Fruit fly (Drosophila melanogaster) whole organism, embryonic: ENCODE data around the gene CG42798.

Experiments
- Abd-B ChIP-seq: fragments of 200-800 bp; sonication (Bioruptor generic); optimal IDR thresholded peaks from 2 replicates; lab custom pipeline; 2018; ENCODE audit warnings: missing biosample characterization, mild to moderate bottlenecking, missing genetic modification characterization, moderate library complexity
- Aef1 ChIP-seq: fragments of 200-800 bp; sonication (Bioruptor generic); IDR thresholded peaks from 3 replicates; pipeline ENCODE4 v1.3.6; 2022; ENCODE audit warnings: missing biosample characterization, missing genetic modification characterization
- Awh ChIP-seq: fragments of 200-800 bp; sonication (Bioruptor generic); IDR thresholded peaks from 2 replicates; pipeline ENCODE4, ENCODE4 v1.3.6; 2022; ENCODE audit warnings: missing biosample characterization, missing genetic modification characterization
- Bdp1 ChIP-seq: fragments of 200-800 bp; sonication (Bioruptor generic); optimal IDR thresholded peaks from 3 replicates; lab custom pipeline; 2016; ENCODE audit warnings: missing biosample characterization, missing genetic modification characterization
- CG10462 ChIP-seq: fragments of 200-800 bp; sonication (Bioruptor generic); optimal IDR thresholded peaks from 2 replicates; lab custom pipeline; 2016; ENCODE audit warnings: missing biosample characterization, missing genetic modification characterization
- CG11456 ChIP-seq: fragments of 200-800 bp; sonication (Bioruptor generic); IDR thresholded peaks from 3 replicates; pipeline ENCODE4 v1.3.6; 2022; ENCODE audit warnings: missing biosample characterization, missing genetic modification characterization
- CG12659 ChIP-seq: fragments of 200-800 bp; sonication (Bioruptor generic); optimal IDR thresholded peaks from 3 replicates; lab custom pipeline; 2017; ENCODE audit warnings: mild to moderate bottlenecking, missing biosample characterization, missing genetic modification reagents, missing genetic modification characterization
- CG12942 ChIP-seq: fragments of 200-800 bp; sonication (Bioruptor generic); optimal IDR thresholded peaks from 3 replicates; lab custom pipeline; 2016; ENCODE audit warnings: missing biosample characterization, missing genetic modification characterization
- CG15011 ChIP-seq: fragments of 200-800 bp; sonication (Bioruptor generic); optimal IDR thresholded peaks from 3 replicates; lab custom pipeline; 2018; ENCODE audit warnings: missing biosample characterization, mild to moderate bottlenecking, missing genetic modification characterization
- CG15601 ChIP-seq: fragments of 200-800 bp; sonication (Bioruptor generic); optimal IDR thresholded peaks from 3 replicates; lab custom pipeline; 2019; ENCODE audit warnings: missing biosample characterization, mild to moderate bottlenecking, missing genetic modification characterization, moderate library complexity
- CG15696 ChIP-seq: fragments of 200-800 bp; sonication (Bioruptor generic); optimal IDR thresholded peaks from 2 replicates; lab custom pipeline; 2019; ENCODE audit warnings: missing biosample characterization, mild to moderate bottlenecking, missing genetic modification characterization, moderate library complexity
- CG17328 ChIP-seq: fragments of 200-800 bp; sonication (Bioruptor generic); IDR thresholded peaks from 2 replicates; pipeline ENCODE4 v1.3.6; 2022; ENCODE audit warnings: missing biosample characterization, missing genetic modification characterization
- CG17361 ChIP-seq: fragments of 200-800 bp; sonication (Bioruptor generic); IDR thresholded peaks from 3 replicates; pipeline ENCODE4 v1.3.6; 2022; ENCODE audit warnings: missing biosample characterization, missing genetic modification characterization
- CG17568 ChIP-seq: fragments of 200-800 bp; sonication (Bioruptor generic); optimal IDR thresholded peaks from 2 replicates; lab custom pipeline; 2018; ENCODE audit warnings: missing biosample characterization, mild to moderate bottlenecking, missing genetic modification characterization, moderate library complexity
- CG2889 ChIP-seq: fragments of 200-800 bp; sonication (Bioruptor generic); IDR thresholded peaks from 3 replicates; pipeline ENCODE4 v1.3.6; 2022; ENCODE audit warnings: missing biosample characterization, missing genetic modification characterization
- CG31388 ChIP-seq: fragments of 200-800 bp; sonication (Bioruptor generic); optimal IDR thresholded peaks from 2 replicates; lab custom pipeline; 2016; ENCODE audit warnings: missing biosample characterization, missing genetic modification characterization
- CG32532 ChIP-seq: fragments of 200-800 bp; sonication (Bioruptor generic); IDR thresholded peaks from 2 replicates; pipeline ENCODE4 v1.3.6; 2022; ENCODE audit warnings: missing biosample characterization, missing genetic modification characterization
- CG32772 ChIP-seq: fragments of 200-800 bp; sonication (Bioruptor generic); IDR thresholded peaks from 2 replicates; pipeline ENCODE4 v1.3.6; 2022; ENCODE audit warnings: missing biosample characterization, missing genetic modification characterization
- CG3407 ChIP-seq: fragments of 200-800 bp; sonication (Bioruptor generic); optimal IDR thresholded peaks from 2 replicates; lab custom pipeline; 2018; ENCODE audit warnings: missing biosample characterization, mild to moderate bottlenecking, missing genetic modification characterization
- CG43689 ChIP-seq: fragments of 200-800 bp; sonication (Bioruptor generic); IDR thresholded peaks from 2 replicates; pipeline ENCODE4 v1.3.6; 2022; ENCODE audit warnings: missing biosample characterization, missing genetic modification characterization
- CG4707 ChIP-seq: fragments of 200-800 bp; sonication (Bioruptor generic); optimal IDR thresholded peaks from 2 replicates; lab custom pipeline; 2018; ENCODE audit warnings: missing biosample characterization, mild to moderate bottlenecking, missing genetic modification characterization, moderate library complexity
- CG5180 ChIP-seq: fragments of 200-800 bp; sonication (Bioruptor generic); optimal IDR thresholded peaks from 3 replicates; lab custom pipeline; 2017; ENCODE audit warnings: missing biosample characterization, missing genetic modification characterization, mild to moderate bottlenecking, moderate library complexity, missing genetic modification reagents
- CG6689 ChIP-seq: fragments of 200-800 bp; sonication (Bioruptor generic); IDR thresholded peaks from 2 replicates; pipeline ENCODE4 v1.3.6; 2022; ENCODE audit warnings: missing biosample characterization, missing genetic modification characterization
- CG8281 ChIP-seq: fragments of 200-800 bp; sonication (Bioruptor generic); optimal IDR thresholded peaks from 2 replicates; lab custom pipeline; 2018; ENCODE audit warnings: missing biosample characterization, mild to moderate bottlenecking, missing genetic modification characterization, moderate library complexity
- CrebB ChIP-seq: fragments of 200-800 bp; sonication (Bioruptor generic); optimal IDR thresholded peaks from 3 replicates; lab custom pipeline; 2018; ENCODE audit warnings: missing biosample characterization, mild to moderate bottlenecking, missing genetic modification characterization
- E2f1 ChIP-seq: fragments of 200-800 bp; sonication (Bioruptor generic); IDR thresholded peaks from 2 replicates; pipeline ENCODE4 v1.3.6; 2022; ENCODE audit warnings: missing biosample characterization, missing genetic modification characterization
- Fer3 ChIP-seq: fragments of 200-800 bp; sonication (Bioruptor generic); optimal IDR thresholded peaks from 2 replicates; lab custom pipeline; 2018; ENCODE audit warnings: missing biosample characterization, mild to moderate bottlenecking, missing genetic modification characterization, moderate library complexity
- Med ChIP-seq: fragments of 200-800 bp; sonication (Bioruptor generic); peaks from one replicate; lab custom pipeline; 2016; ENCODE audit warnings: missing biosample characterization, missing genetic modification characterization, mild to moderate bottlenecking, inconsistent platforms, moderate library complexity
- NC2α ChIP-seq: fragments of 200-800 bp; sonication (Bioruptor generic); optimal IDR thresholded peaks from 2 replicates; lab custom pipeline; 2016; ENCODE audit warnings: missing biosample characterization, missing genetic modification characterization
- NFAT ChIP-seq: fragments of 200-800 bp; sonication (Bioruptor generic); IDR thresholded peaks from 2 replicates; pipeline ENCODE4 v1.3.6; 2022; ENCODE audit warnings: missing biosample characterization, missing genetic modification characterization
- Rfx ChIP-seq: fragments of 200-800 bp; sonication (Bioruptor generic); IDR thresholded peaks from 2 replicates; pipeline ENCODE4 v1.3.6; 2022; ENCODE audit warnings: missing biosample characterization, missing genetic modification characterization
- Sox102F ChIP-seq: fragments of 200-800 bp; sonication (Bioruptor generic); optimal IDR thresholded peaks from 2 replicates; lab custom pipeline; 2018; ENCODE audit warnings: missing biosample characterization, mild to moderate bottlenecking, missing genetic modification characterization, moderate library complexity
- Xrp1 ChIP-seq: fragments of 200-800 bp; sonication (Bioruptor generic); IDR thresholded peaks from 2 replicates; pipeline ENCODE4 v1.3.6; 2022; ENCODE audit warnings: missing biosample characterization, missing genetic modification characterization
- ara ChIP-seq: fragments of 200-800 bp; sonication (Bioruptor generic); IDR thresholded peaks from 2 replicates; pipeline ENCODE4 v1.3.6; 2022; ENCODE audit warnings: missing biosample characterization, missing genetic modification characterization
- ato ChIP-seq: fragments of 200-800 bp; sonication (Bioruptor generic); IDR thresholded peaks from 2 replicates; pipeline ENCODE4 v1.3.6; 2022; ENCODE audit warnings: missing biosample characterization, missing genetic modification characterization; ENCODE audit not compliant: partially characterized antibody
- caup ChIP-seq: fragments of 200-800 bp; sonication (Bioruptor generic); optimal IDR thresholded peaks from 3 replicates; lab custom pipeline; 2017; ENCODE audit warnings: missing biosample characterization, mild to moderate bottlenecking, missing genetic modification characterization, moderate library complexity; ENCODE audit not compliant: severe bottlenecking
- dmrt11E ChIP-seq: fragments of 200-800 bp; sonication (Bioruptor generic); optimal IDR thresholded peaks from 3 replicates; lab custom pipeline; 2018; ENCODE audit warnings: missing biosample characterization, mild to moderate bottlenecking, missing genetic modification characterization, moderate library complexity
- dysf ChIP-seq: fragments of 200-800 bp; sonication (Bioruptor generic); IDR thresholded peaks from 3 replicates; pipeline ENCODE4 v1.3.6; 2022; ENCODE audit warnings: missing biosample characterization, missing genetic modification characterization
- eyg ChIP-seq: fragments of 200-800 bp; sonication (Bioruptor generic); optimal IDR thresholded peaks from 3 replicates; lab custom pipeline; 2016; ENCODE audit warnings: missing biosample characterization, missing genetic modification characterization
- ftz-f1 ChIP-seq: fragments of 200-800 bp; sonication (Bioruptor generic); optimal IDR thresholded peaks from 2 replicates; lab custom pipeline; 2016; ENCODE audit warnings: missing biosample characterization, missing genetic modification characterization
- gcm ChIP-seq: fragments of 200-800 bp; sonication (Bioruptor generic); optimal IDR thresholded peaks from 2 replicates; lab custom pipeline; 2019; ENCODE audit warnings: missing biosample characterization, mild to moderate bottlenecking, missing genetic modification characterization, moderate library complexity
- grau ChIP-seq: fragments of 200-800 bp; optimal IDR thresholded peaks from 3 replicates; lab custom pipeline; 2019; ENCODE audit warnings: missing biosample characterization, mild to moderate bottlenecking, missing genetic modification characterization, moderate library complexity
- ind ChIP-seq: fragments of 200-800 bp; sonication (Bioruptor generic); optimal IDR thresholded peaks from 3 replicates; lab custom pipeline; 2016; ENCODE audit warnings: missing biosample characterization, missing genetic modification characterization
- nerfin-1 ChIP-seq: fragments of 200-800 bp; sonication (Bioruptor generic); optimal IDR thresholded peaks from 3 replicates; lab custom pipeline; 2019; ENCODE audit warnings: missing biosample characterization, mild to moderate bottlenecking, missing genetic modification characterization, moderate library complexity
- oc ChIP-seq: fragments of 200-800 bp; sonication (Bioruptor generic); optimal IDR thresholded peaks from 2 replicates; lab custom pipeline; 2018; ENCODE audit warnings: missing biosample characterization, mild to moderate bottlenecking, missing genetic modification characterization, moderate library complexity
- otp ChIP-seq: fragments of 200-800 bp; sonication (Bioruptor generic); IDR thresholded peaks from 3 replicates; pipeline ENCODE4, ENCODE4 v1.3.6; 2022; ENCODE audit warnings: missing biosample characterization, missing genetic modification characterization
- sens ChIP-seq: fragments of 200-800 bp; sonication (Bioruptor generic); peaks from one replicate; lab custom pipeline; 2016; ENCODE audit warnings: missing biosample characterization, missing genetic modification characterization
- slbo ChIP-seq: fragments of 200-800 bp; sonication (Bioruptor generic); IDR thresholded peaks from 2 replicates; pipeline ENCODE4 v1.3.6; 2022; ENCODE audit warnings: missing biosample characterization, missing genetic modification characterization
- so ChIP-seq: fragments of 200-800 bp; sonication (Bioruptor generic); IDR thresholded peaks from 3 replicates; pipeline ENCODE4 v1.3.6; 2022; ENCODE audit warnings: missing biosample characterization, missing genetic modification characterization
- sob ChIP-seq: fragments of 200-800 bp; sonication (Bioruptor generic); IDR thresholded peaks from 2 replicates; pipeline ENCODE4 v1.3.6; 2022; ENCODE audit warnings: missing biosample characterization, missing genetic modification characterization
- wor ChIP-seq: fragments of 200-800 bp; sonication (Bioruptor generic); IDR thresholded peaks from 2 replicates; pipeline ENCODE4 v1.3.6; 2022; ENCODE audit warnings: missing biosample characterization, missing genetic modification characterization

Gene CG42798

dm6 chr3R:17371094-17371493, 35.4 kb upstream of the CG42798 start (continued):
- TF ChIP-seq gcm (GFP tag; lab: Kevin White, UChicago) (no peak), Rfx (GFP tag; lab: Robert Waterston, UW) (peak; percentile 62), caup (peak; percentile 26), oc (no peak), CG11456 (GFP tag; lab: Robert Waterston, UW) (no peak), nerfin-1 (tag; lab: Kevin White, UChicago) (no peak), ind (GFP tag; lab: Kevin White, UChicago) (peak; percentile 11), Aef1 (GFP tag; lab: Robert Waterston, UW) (0 out of 3 replicates have a peak, but pooled peaks have one; percentile 34), CG10462 (GFP tag; lab: Kevin White, UChicago) (no peak), NC2α (GFP tag; lab: Kevin White, UChicago) (no peak), wor (GFP tag; lab: Robert Waterston, UW) (0 out of 2 replicates have a peak, but pooled peaks have one; percentile 18), E2f1 (GFP tag; lab: Robert Waterston, UW) (peak; percentile 26; the same call in 1 of the 2 replicates), otp (GFP tag; lab: Robert Waterston, UW) (0 out of 3 replicates have a peak, but pooled peaks have one; percentile 11), CG17328 (GFP tag; lab: Robert Waterston, UW) (no peak), grau (peak; percentile 33), CG6689 (no peak), ftz-f1 (GFP tag; lab: Kevin White, UChicago) (no peak), NFAT (GFP tag; lab: Robert Waterston, UW) (peak; percentile 4; the same call in 1 of the 2 replicates), Awh (GFP tag; lab: Robert Waterston, UW) (peak; percentile 13; the same call in 1 of the 2 replicates), CG5180 (no peak), CG32532 (GFP tag; lab: Robert Waterston, UW) (peak; percentile 69), dysf (GFP tag; lab: Robert Waterston, UW) (peak; percentile 65), CrebB (tag; lab: Kevin White, UChicago) (no peak), Xrp1 (GFP tag; lab: Robert Waterston, UW) (no peak), Fer3 (tag; lab: Kevin White, UChicago) (peak; percentile 45), CG32772 (GFP tag; lab: Robert Waterston, UW) (peak; percentile 17; the same call in 1 of the 2 replicates), CG15696 (tag; lab: Kevin White, UChicago) (no peak), so (GFP tag; lab: Robert Waterston, UW) (0 out of 3 replicates have a peak, but pooled peaks have one; percentile 52), Abd-B (no peak), dmrt11E (tag; lab: Kevin White, UChicago) (no peak), CG15601 (tag; lab: Kevin White, UChicago) (no peak), ato (GFP tag; lab: Robert Waterston, UW) (no peak), Med (GFP tag; lab: Kevin White, UChicago) (peak; percentile 82), CG43689 (no peak), CG17361 (GFP tag; lab: Robert Waterston, UW) (no peak), CG2889 (GFP tag; lab: Robert Waterston, UW) (no peak), sob (GFP tag; lab: Robert Waterston, UW) (peak; percentile 27; the same call in 1 of the 2 replicates), sens (GFP tag; lab: Kevin White, UChicago) (peak; percentile 38), CG31388 (no peak), CG8281 (tag; lab: Kevin White, UChicago) (no peak), ara (GFP tag; lab: Robert Waterston, UW) (no peak), CG15011 (GFP tag; lab: Kevin White, UChicago) (no peak), slbo (GFP tag; lab: Robert Waterston, UW) (peak; percentile 45; the same call in 1 of the 2 replicates), CG4707 (GFP tag; lab: Kevin White, UChicago) (no peak), CG17568 (GFP tag; lab: Kevin White, UChicago) (no peak), CG12659 (GFP tag; lab: Kevin White, UChicago) (peak; percentile 18), CG3407 (no peak), Bdp1 (GFP tag; lab: Kevin White, UChicago) (no peak), eyg (GFP tag; lab: Kevin White, UChicago) (no peak), Sox102F (peak; percentile 19), CG12942 (GFP tag; lab: Kevin White, UChicago) (no peak)
